Worm (Caenorhabditis elegans) whole organism, L1 larva: ENCODE data around the gene bath-19.
"Not testable (repeated sequence)": the region's sequence is repeated elsewhere in the genome, so short reads cannot be mapped to it uniquely, and the experiment has no call there.

ENCODE experiments used
- C04F5.9 ChIP-seq: sonication (generic microtip); optimal IDR thresholded peaks from 2 replicates; lab custom pipeline; 2016; ENCODE audit warnings: missing genetic modification characterization, missing compliant biosample characterization
- aha-1 ChIP-seq: fragments of 150-350 bp; optimal IDR thresholded peaks from 2 replicates; lab custom pipeline; 2014; ENCODE audit warnings: missing biosample characterization, missing genetic modification characterization
- alr-1 ChIP-seq: fragments of 200-800 bp; sonication (Bioruptor generic); optimal IDR thresholded peaks from 2 replicates; lab custom pipeline; 2018; ENCODE audit warnings: borderline replicate concordance, mild to moderate bottlenecking, missing genetic modification characterization, missing compliant biosample characterization
- aly-2 ChIP-seq: fragments of 150-350 bp; optimal IDR thresholded peaks from 2 replicates; lab custom pipeline; 2014; ENCODE audit warnings: missing biosample characterization, missing genetic modification characterization
- ama-1 ChIP-seq: fragments of 150-350 bp; optimal IDR thresholded peaks from 2 replicates; lab custom pipeline; 2014
- blmp-1 ChIP-seq: fragments of 150-350 bp; optimal IDR thresholded peaks from 2 replicates; lab custom pipeline; 2014; ENCODE audit warnings: missing biosample characterization, missing genetic modification characterization
- ceh-8 ChIP-seq: fragments of 200-800 bp; sonication (Bioruptor generic); optimal IDR thresholded peaks from 2 replicates; lab custom pipeline; 2018; ENCODE audit warnings: mild to moderate bottlenecking, missing genetic modification characterization, moderate library complexity, missing compliant biosample characterization
- ceh-82 ChIP-seq, 3 experiments: fragments of 150-350 bp in 1 of 3; sonication (generic microtip) in 2 of 3; optimal IDR thresholded peaks; 2 replicates each; lab custom pipeline; 2014 to 2017; ENCODE audit warnings: missing biosample characterization in 3 of 3, missing genetic modification characterization in 3 of 3
- ceh-90 ChIP-seq: sonication (generic microtip); optimal IDR thresholded peaks from 2 replicates; lab custom pipeline; 2016; ENCODE audit warnings: missing genetic modification characterization, missing compliant biosample characterization
- ces-1 ChIP-seq: fragments of 150-350 bp; optimal IDR thresholded peaks from 2 replicates; lab custom pipeline; 2014; ENCODE audit warnings: missing biosample characterization, missing genetic modification reagents, missing genetic modification characterization
- dpl-1 ChIP-seq, 3 experiments: fragments of 150-350 bp in 2 of 3; sonication (generic microtip) in 1 of 3; optimal IDR thresholded peaks; 2 replicates each; lab custom pipeline; 2014 to 2017; ENCODE audit warnings: missing biosample characterization in 3 of 3, missing genetic modification characterization in 3 of 3, missing genetic modification reagents in 3 of 3
- dsc-1 ChIP-seq: sonication (generic microtip); optimal IDR thresholded peaks from 2 replicates; lab custom pipeline; 2016; ENCODE audit warnings: mild to moderate bottlenecking, missing genetic modification characterization, missing compliant biosample characterization
- efl-3 ChIP-seq: fragments of 200-800 bp; sonication (Bioruptor generic); optimal IDR thresholded peaks from 2 replicates; lab custom pipeline; 2018; ENCODE audit warnings: mild to moderate bottlenecking, missing genetic modification characterization, missing compliant biosample characterization
- egl-27 ChIP-seq, 2 experiments: fragments of 150-350 bp in 1 of 2; sonication (generic microtip); optimal IDR thresholded peaks; 3 replicates each; lab custom pipeline; 2017 to 2018; ENCODE audit warnings: missing biosample characterization in 2 of 2, missing genetic modification characterization in 2 of 2, missing genetic modification reagents in 2 of 2
- elt-2 ChIP-seq: sonication (generic microtip); optimal IDR thresholded peaks from 2 replicates; lab custom pipeline; 2016; ENCODE audit warnings: missing genetic modification characterization, mild to moderate bottlenecking, inconsistent platforms, missing compliant biosample characterization, missing genetic modification reagents
- ets-5 ChIP-seq: fragments of 200-800 bp; sonication (Bioruptor generic); IDR thresholded peaks from 2 replicates; pipeline ENCODE4 v1.3.6; 2022; ENCODE audit warnings: missing genetic modification characterization, missing compliant biosample characterization
- hlh-17 ChIP-seq: fragments of 200-800 bp; sonication (Bioruptor generic); optimal IDR thresholded peaks from 2 replicates; lab custom pipeline; 2018; ENCODE audit warnings: missing genetic modification characterization, mild to moderate bottlenecking, missing compliant biosample characterization, moderate library complexity, borderline replicate concordance
- hlh-4 ChIP-seq: sonication (generic microtip); optimal IDR thresholded peaks from 2 replicates; lab custom pipeline; 2016; ENCODE audit warnings: mild to moderate bottlenecking, missing genetic modification characterization, missing compliant biosample characterization
- hpl-2 ChIP-seq: fragments of 150-350 bp; optimal IDR thresholded peaks from 2 replicates; lab custom pipeline; 2014; ENCODE audit warnings: missing biosample characterization, missing genetic modification reagents, missing genetic modification characterization
- lin-14 ChIP-seq: fragments of 200-800 bp; sonication (Bioruptor generic); optimal IDR thresholded peaks from 2 replicates; lab custom pipeline; 2018; ENCODE audit warnings: mild to moderate bottlenecking, missing genetic modification characterization, moderate library complexity, missing compliant biosample characterization
- lin-15B ChIP-seq: fragments of 150-350 bp; sonication (generic microtip); optimal IDR thresholded peaks from 3 replicates; lab custom pipeline; 2014; ENCODE audit warnings: missing biosample characterization, missing genetic modification characterization
- lir-3 ChIP-seq: sonication (generic microtip); optimal IDR thresholded peaks from 2 replicates; lab custom pipeline; 2016; ENCODE audit warnings: mild to moderate bottlenecking, missing genetic modification characterization, moderate library complexity, missing compliant biosample characterization; ENCODE audit not compliant: poor library complexity
- mab-9 ChIP-seq: fragments of 200-800 bp; sonication (Bioruptor generic); IDR thresholded peaks from 2 replicates; pipeline ENCODE4 v1.3.6; 2022; ENCODE audit warnings: missing genetic modification reagents, missing genetic modification characterization, missing compliant biosample characterization
- mef-2 ChIP-seq: fragments of 150-350 bp; optimal IDR thresholded peaks from 2 replicates; lab custom pipeline; 2014; ENCODE audit warnings: missing biosample characterization, missing genetic modification characterization
- nhr-20 ChIP-seq: sonication (generic microtip); optimal IDR thresholded peaks from 2 replicates; lab custom pipeline; 2016; ENCODE audit warnings: mild to moderate bottlenecking, missing genetic modification characterization, missing compliant biosample characterization
- nhr-28 ChIP-seq: fragments of 150-350 bp; optimal IDR thresholded peaks from 2 replicates; lab custom pipeline; 2014; ENCODE audit warnings: missing biosample characterization, missing genetic modification characterization
- nhr-71 ChIP-seq: sonication (generic microtip); optimal IDR thresholded peaks from 2 replicates; lab custom pipeline; 2016; ENCODE audit warnings: mild to moderate bottlenecking, missing genetic modification characterization, moderate library complexity, missing compliant biosample characterization
- nhr-76 ChIP-seq: sonication (generic microtip); optimal IDR thresholded peaks from 2 replicates; lab custom pipeline; 2017; ENCODE audit warnings: missing biosample characterization, missing genetic modification characterization
- nhr-77 ChIP-seq: fragments of 150-350 bp; optimal IDR thresholded peaks from 2 replicates; lab custom pipeline; 2014; ENCODE audit warnings: missing biosample characterization, missing genetic modification characterization
- nhr-84 ChIP-seq: sonication (generic microtip); optimal IDR thresholded peaks from 2 replicates; lab custom pipeline; 2017; ENCODE audit warnings: missing biosample characterization, missing genetic modification characterization
- nhr-90 ChIP-seq: sonication (generic microtip); optimal IDR thresholded peaks from 2 replicates; lab custom pipeline; 2016; ENCODE audit warnings: mild to moderate bottlenecking, missing genetic modification characterization, missing compliant biosample characterization; ENCODE audit not compliant: poor library complexity
- pag-3 ChIP-seq: sonication (generic microtip); optimal IDR thresholded peaks from 2 replicates; lab custom pipeline; 2017; ENCODE audit warnings: missing genetic modification characterization, mild to moderate bottlenecking, missing compliant biosample characterization, antibody characterized with exemption, borderline replicate concordance; ENCODE audit not compliant: insufficient read depth
- sptf-1 ChIP-seq: fragments of 150-350 bp; optimal IDR thresholded peaks from 2 replicates; lab custom pipeline; 2014; ENCODE audit warnings: missing biosample characterization, missing genetic modification characterization
- sup-37 ChIP-seq: fragments of 200-800 bp; sonication (Bioruptor generic); optimal IDR thresholded peaks from 2 replicates; lab custom pipeline; 2018; ENCODE audit warnings: mild to moderate bottlenecking, missing genetic modification characterization, missing compliant biosample characterization
- tlp-1 ChIP-seq: fragments of 150-350 bp; optimal IDR thresholded peaks from 2 replicates; lab custom pipeline; 2014; ENCODE audit warnings: missing biosample characterization, missing genetic modification characterization
- unc-30 ChIP-seq: sonication (generic microtip); optimal IDR thresholded peaks from 2 replicates; lab custom pipeline; 2017; ENCODE audit warnings: missing biosample characterization, missing genetic modification characterization
- unc-86 ChIP-seq: sonication (generic microtip); optimal IDR thresholded peaks from 2 replicates; lab custom pipeline; 2016; ENCODE audit warnings: missing genetic modification characterization, missing compliant biosample characterization
- unc-98 ChIP-seq: fragments of 200-800 bp; sonication (Bioruptor generic); IDR thresholded peaks from 2 replicates; pipeline ENCODE4 v1.3.6; 2022; ENCODE audit warnings: missing genetic modification characterization, missing compliant biosample characterization
- zag-1 ChIP-seq: fragments of 150-350 bp; optimal IDR thresholded peaks from 2 replicates; lab custom pipeline; 2014; ENCODE audit warnings: missing biosample characterization, missing genetic modification characterization
- ztf-11 ChIP-seq, 2 experiments: sonication (generic microtip); optimal IDR thresholded peaks; 2 replicates each; lab custom pipeline; 2016 to 2017; ENCODE audit warnings: missing genetic modification characterization in 2 of 2, missing biosample characterization in 1 of 2, missing compliant biosample characterization in 1 of 2
- ztf-4 ChIP-seq: fragments of 150-350 bp; optimal IDR thresholded peaks from 2 replicates; lab custom pipeline; 2014; ENCODE audit warnings: missing biosample characterization, missing genetic modification characterization

Gene bath-19

ce11 chrII:2026525-2026924, 12.7 kb downstream of the bath-19 start, which contains the start of gene bath-21:
TSS of gene bath-21 (minus strand) at chrII:2026625.
- no peak for TF ChIP-seq alr-1 (tag; lab: Kevin White, UChicago)
- no peak for TF ChIP-seq unc-30 (tag; lab: Kevin White, UChicago)
- TF ChIP-seq hlh-4 (tag; lab: Kevin White, UChicago) = no peak
- no peak for TF ChIP-seq ztf-11 (tag; optimal IDR thresholded peaks at IDR 0.05; lab: Kevin White, UChicago)
- no peak for TF ChIP-seq unc-98
- no peak for TF ChIP-seq aly-2 (tag; lab: Kevin White, UChicago)
- no peak for TF ChIP-seq lin-14 (GFP tag; lab: Kevin White, UChicago)
- TF ChIP-seq ama-1 (lab: Kevin White, UChicago) = no peak

ce11 chrII:2023514-2023913, 15.7 kb downstream of the bath-19 start, which contains the start of gene cya-2:
TSS of gene cya-2 (minus strand) at chrII:2023614.
- TF ChIP-seq ets-5 (GFP tag; lab: Robert Waterston, UW); blmp-1 (tag; lab: Kevin White, UChicago); ztf-11 (tag; optimal IDR thresholded peaks at IDR 0.05; lab: Kevin White, UChicago): not testable (repeated sequence)

- no peak for TF ChIP-seq C04F5.9
- no peak for TF ChIP-seq ceh-8 (GFP tag; lab: Kevin White, UChicago)
- no peak for TF ChIP-seq egl-27 (tag; optimal IDR thresholded peaks at IDR 0.05; lab: Kevin White, UChicago)
- TF ChIP-seq sup-37 (GFP tag; lab: Kevin White, UChicago) = no peak
- no peak for TF ChIP-seq unc-86
- no peak for TF ChIP-seq pag-3 (tag; lab: Kevin White, UChicago)
- no peak for TF ChIP-seq ztf-4
- TF ChIP-seq ceh-90 (tag; lab: Kevin White, UChicago) = no peak
- no peak for TF ChIP-seq nhr-20 (tag; lab: Kevin White, UChicago)
- no peak for TF ChIP-seq nhr-77 (tag; lab: Kevin White, UChicago)
- no peak for TF ChIP-seq tlp-1 (tag; lab: Kevin White, UChicago)
- no peak for TF ChIP-seq mab-9 (GFP tag; lab: Robert Waterston, UW)
- TF ChIP-seq nhr-28 (tag; lab: Kevin White, UChicago) = no peak
- TF ChIP-seq ztf-11 (tag; optimal IDR thresholded peaks at IDR 0.05; lab: Kevin White, UChicago) = no peak
- no peak for TF ChIP-seq dpl-1 (GFP tag; optimal IDR thresholded peaks at IDR 0.05; lab: Kevin White, UChicago)
- TF ChIP-seq ceh-82 (tag; optimal IDR thresholded peaks at IDR 0.05; lab: Kevin White, UChicago) = no peak
- no peak for TF ChIP-seq hlh-17 (GFP tag; lab: Kevin White, UChicago)
- TF ChIP-seq zag-1 = no peak
- TF ChIP-seq elt-2 (tag; lab: Kevin White, UChicago) = no peak
- TF ChIP-seq sptf-1 = no peak
These were observed 25.3 kb downstream of the bath-19 start for ce11 chrII:2013856-2014255.

- TF ChIP-seq aha-1 (tag; lab: Kevin White, UChicago) (no peak), unc-30 (tag; lab: Kevin White, UChicago) (no peak), nhr-20 (tag; lab: Kevin White, UChicago) (no peak)
These were observed 26.5 kb downstream of the bath-19 start, which contains the start of gene F59H6.15 for ce11 chrII:2012698-2013097. TSS of gene F59H6.15 (plus strand) at chrII:2012998.

- TF ChIP-seq nhr-90 (tag; lab: Kevin White, UChicago) (no peak), dsc-1 (tag; lab: Kevin White, UChicago) (no peak), nhr-76 (tag; lab: Kevin White, UChicago) (no peak), unc-98 (no peak), tlp-1 (tag; lab: Kevin White, UChicago) (no peak), lir-3 (tag; lab: Kevin White, UChicago) (no peak), C04F5.9 (no peak), lin-15B (tag; lab: Kevin White, UChicago) (no peak), mef-2 (tag; lab: Kevin White, UChicago) (no peak), ces-1 (GFP tag; lab: Kevin White, UChicago) (no peak), nhr-84 (no peak), ceh-8 (GFP tag; lab: Kevin White, UChicago) (no peak), efl-3 (GFP tag; lab: Kevin White, UChicago) (no peak), nhr-71 (tag; lab: Kevin White, UChicago) (no peak), hpl-2 (GFP tag; lab: Kevin White, UChicago) (no peak), egl-27 (tag; optimal IDR thresholded peaks at IDR 0.05; lab: Kevin White, UChicago) (no peak)
These were observed 28.0 kb downstream of the bath-19 start for ce11 chrII:2011179-2011578.
